Worm (Caenorhabditis elegans): ENCODE measurements around the gene ZK84.5.

Gene ZK84.5

ce11 chrII:6047639-6048159 is 31.4 kb upstream of the ZK84.5 start, which contains the start of the genes R12C12.6 and ran-5 (continued):
- no peak for TF ChIP-seq madf-10 (tag; optimal IDR thresholded peaks at IDR 0.05)
- TF ChIP-seq cebp-1 (GFP tag; IDR thresholded peaks at IDR 0.05): no peak
- peak; percentile 80 for TF ChIP-seq cebp-1 (tag; optimal IDR thresholded peaks at IDR 0.05)
- TF ChIP-seq atf-7 (tag; optimal IDR thresholded peaks at IDR 0.05): peak; percentile 48
- no peak for TF ChIP-seq bed-1 (GFP tag; IDR thresholded peaks at IDR 0.05)
- TF ChIP-seq B0336.3 (GFP tag; IDR thresholded peaks at IDR 0.05): peak; percentile 65; the same call in 1 of the 2 replicates
- peak; percentile 50 for TF ChIP-seq attf-5 (GFP tag; optimal IDR thresholded peaks at IDR 0.05)
- TF ChIP-seq ceh-58 (GFP tag; IDR thresholded peaks at IDR 0.05): no peak
- no peak for TF ChIP-seq ceh-79 (tag; optimal IDR thresholded peaks at IDR 0.05)
- TF ChIP-seq akir-1 (GFP tag; optimal IDR thresholded peaks at IDR 0.05): no peak
- TF ChIP-seq lin-40 (tag; optimal IDR thresholded peaks at IDR 0.05): peak; percentile 90
- peak; percentile 82 for TF ChIP-seq lin-54 (GFP tag; optimal IDR thresholded peaks at IDR 0.05)
- peak in 1 of 2 experiments; percentile 15 for TF ChIP-seq rec-8 (tag; optimal IDR thresholded peaks at IDR 0.05)
- no peak for TF ChIP-seq F57C9.4 (tag; optimal IDR thresholded peaks at IDR 0.05)
- no peak for TF ChIP-seq egl-44 (GFP tag; IDR thresholded peaks at IDR 0.05)
- peak; percentile 79 for TF ChIP-seq K11D2.4 (GFP tag; IDR thresholded peaks at IDR 0.05)
- peak; percentile 46 for TF ChIP-seq nhr-80 (tag; optimal IDR thresholded peaks at IDR 0.05)
- TF ChIP-seq F52B5.7 (tag; optimal IDR thresholded peaks at IDR 0.05): no peak
- TF ChIP-seq dox-1 (GFP tag; IDR thresholded peaks at IDR 0.05): peak; percentile 88; the same call in 1 of the 2 replicates
- TF ChIP-seq mcd-1 (GFP tag; IDR thresholded peaks at IDR 0.05): peak; percentile 84
- peak in 1 of 3 experiments; percentile 82 for TF ChIP-seq lin-35 (GFP tag; optimal IDR thresholded peaks at IDR 0.05)
- no peak for TF ChIP-seq zim-3 (tag; optimal IDR thresholded peaks at IDR 0.05)
- TF ChIP-seq fkh-3 (tag; optimal IDR thresholded peaks at IDR 0.05): no peak
- TF ChIP-seq egrh-3 (GFP tag; IDR thresholded peaks at IDR 0.05): no peak
- no peak for TF ChIP-seq F10E7.11 (tag; optimal IDR thresholded peaks at IDR 0.05)
- TF ChIP-seq hmg-1.2 (GFP tag; IDR thresholded peaks at IDR 0.05): peak; percentile 47; the same call in 1 of the 2 replicates
- TF ChIP-seq B0035.1 (tag; optimal IDR thresholded peaks at IDR 0.05): no peak
- TF ChIP-seq efl-1 (GFP tag; optimal IDR thresholded peaks at IDR 0.05): peak; percentile 11
- no peak for TF ChIP-seq ztf-6 (GFP tag; IDR thresholded peaks at IDR 0.05)
- TF ChIP-seq madf-3 (GFP tag; IDR thresholded peaks at IDR 0.05): no peak
- TF ChIP-seq ccch-3 (GFP tag; optimal IDR thresholded peaks at IDR 0.05): no peak
- peak; percentile 50; the same call in 1 of the 2 replicates for TF ChIP-seq C06A6.2 (GFP tag; conservative IDR thresholded peaks at IDR 0.05)
- peak; percentile 66; the same call in 1 of the 2 replicates for TF ChIP-seq hmg-20 (GFP tag; IDR thresholded peaks at IDR 0.05)
- TF ChIP-seq die-1 (tag; optimal IDR thresholded peaks at IDR 0.05): no peak
- TF ChIP-seq nhr-27 (tag; optimal IDR thresholded peaks at IDR 0.05): no peak
- no peak for TF ChIP-seq nfya-1 (tag; optimal IDR thresholded peaks at IDR 0.05; ENCODE audit: borderline replicate concordance, insufficient read depth)
- peak; percentile 98 for TF ChIP-seq ztf-18 (tag; optimal IDR thresholded peaks at IDR 0.05)
- TF ChIP-seq F22D6.2 (tag; optimal IDR thresholded peaks at IDR 0.05): peak; percentile 55
- no peak for TF ChIP-seq mel-28 (tag; optimal IDR thresholded peaks at IDR 0.05; ENCODE audit: borderline replicate concordance)
- peak; percentile 89 for TF ChIP-seq Y53G8AR.9 (GFP tag; conservative IDR thresholded peaks at IDR 0.05)
- TF ChIP-seq tbx-9 (tag; optimal IDR thresholded peaks at IDR 0.05; ENCODE audit: borderline replicate concordance): no peak
- TF ChIP-seq sptf-2 (GFP tag; optimal IDR thresholded peaks at IDR 0.05): no peak
- no peak for TF ChIP-seq let-526 (GFP tag; IDR thresholded peaks at IDR 0.05)
- peak; percentile 52 for TF ChIP-seq F49E8.2 (tag; optimal IDR thresholded peaks at IDR 0.05; ENCODE audit: insufficient read depth)
- no peak for TF ChIP-seq sdz-38 (tag; optimal IDR thresholded peaks at IDR 0.05)
- TF ChIP-seq chd-7 (tag; optimal IDR thresholded peaks at IDR 0.05): peak; percentile 21
- no peak for TF ChIP-seq ztf-22 (GFP tag; optimal IDR thresholded peaks at IDR 0.05)
- TF ChIP-seq nhr-120 (GFP tag; IDR thresholded peaks at IDR 0.05): no peak

Data from whole organism, young adult.